Worm (Caenorhabditis elegans) whole organism, L3 larva: ENCODE results near the gene mdl-1.

ENCODE experiments used
- R02D3.7 ChIP-seq: fragments of 150-350 bp; optimal IDR thresholded peaks from 2 replicates; lab custom pipeline; 2014; ENCODE audit warnings: missing biosample characterization, missing genetic modification characterization
- ZK546.5 ChIP-seq: sonication (generic microtip); optimal IDR thresholded peaks from 2 replicates; lab custom pipeline; 2017; ENCODE audit warnings: missing biosample characterization, missing genetic modification characterization
- aly-2 ChIP-seq: fragments of 150-350 bp; optimal IDR thresholded peaks from 2 replicates; lab custom pipeline; 2014; ENCODE audit warnings: missing biosample characterization, missing genetic modification characterization
- ama-1 ChIP-seq: fragments of 150-350 bp; optimal IDR thresholded peaks from 2 replicates; lab custom pipeline; 2018
- ceh-16 ChIP-seq: sonication (generic microtip); optimal IDR thresholded peaks from 2 replicates; lab custom pipeline; 2017; ENCODE audit warnings: missing biosample characterization, missing genetic modification characterization
- ceh-28 ChIP-seq: fragments of 150-350 bp; optimal IDR thresholded peaks from 2 replicates; lab custom pipeline; 2014; ENCODE audit warnings: missing biosample characterization, missing genetic modification reagents, missing genetic modification characterization
- ceh-82 ChIP-seq: fragments of 150-350 bp; optimal IDR thresholded peaks from 2 replicates; lab custom pipeline; 2014; ENCODE audit warnings: missing biosample characterization, missing genetic modification characterization
- ceh-9 ChIP-seq: sonication (generic microtip); optimal IDR thresholded peaks from 2 replicates; lab custom pipeline; 2018; ENCODE audit warnings: missing biosample characterization, missing genetic modification characterization
- daf-12 ChIP-seq: fragments of 150-350 bp; optimal IDR thresholded peaks from 2 replicates; lab custom pipeline; 2014; ENCODE audit warnings: missing biosample characterization, missing genetic modification reagents, missing genetic modification characterization
- egl-27 ChIP-seq: sonication (generic microtip); optimal IDR thresholded peaks from 4 replicates; lab custom pipeline; 2017; ENCODE audit warnings: missing biosample characterization, missing genetic modification reagents, missing genetic modification characterization
- egl-5 ChIP-seq: fragments of 150-350 bp; optimal IDR thresholded peaks from 2 replicates; lab custom pipeline; 2017; ENCODE audit warnings: missing biosample characterization, missing genetic modification reagents, missing genetic modification characterization, inconsistent platforms
- elt-1 ChIP-seq: fragments of 150-350 bp; optimal IDR thresholded peaks from 2 replicates; lab custom pipeline; 2014; ENCODE audit warnings: missing biosample characterization, missing genetic modification characterization
- elt-2 ChIP-seq: sonication (generic microtip); optimal IDR thresholded peaks from 2 replicates; lab custom pipeline; 2016; ENCODE audit warnings: missing genetic modification reagents, mild to moderate bottlenecking, missing genetic modification characterization, missing compliant biosample characterization
- elt-3 ChIP-seq, 3 experiments: fragments of 150-350 bp in 1 of 3; sonication (generic microtip) in 2 of 3; optimal IDR thresholded peaks; 2 replicates in 2 of 3; 4 replicates in 1 of 3; lab custom pipeline; 2014 to 2017; ENCODE audit warnings: missing biosample characterization in 3 of 3, missing genetic modification characterization in 3 of 3
- eor-1 ChIP-seq, 2 experiments: fragments of 150-350 bp; optimal IDR thresholded peaks; 2 replicates each; lab custom pipeline; 2014 to 2018; ENCODE audit warnings: missing biosample characterization in 2 of 2, missing genetic modification characterization in 2 of 2
- fkh-10 ChIP-seq: sonication (generic microtip); optimal IDR thresholded peaks from 2 replicates; lab custom pipeline; 2017; ENCODE audit warnings: missing biosample characterization, missing genetic modification reagents, missing genetic modification characterization
- fkh-2 ChIP-seq: fragments of 150-350 bp; optimal IDR thresholded peaks from 2 replicates; lab custom pipeline; 2014; ENCODE audit warnings: missing biosample characterization, missing genetic modification reagents, missing genetic modification characterization
- fos-1 ChIP-seq: fragments of 150-350 bp; optimal IDR thresholded peaks from 2 replicates; lab custom pipeline; 2014; ENCODE audit warnings: missing biosample characterization, missing genetic modification characterization
- hmg-11 ChIP-seq: sonication (generic microtip); optimal IDR thresholded peaks from 2 replicates; lab custom pipeline; 2016; ENCODE audit warnings: missing genetic modification characterization, missing compliant biosample characterization
- jun-1 ChIP-seq: fragments of 150-350 bp; optimal IDR thresholded peaks from 2 replicates; lab custom pipeline; 2014; ENCODE audit warnings: missing biosample characterization, missing genetic modification reagents, missing genetic modification characterization
- lin-15B ChIP-seq: fragments of 150-350 bp; optimal IDR thresholded peaks from 2 replicates; lab custom pipeline; 2014; ENCODE audit warnings: missing biosample characterization, missing genetic modification characterization
- lin-39 ChIP-seq: fragments of 150-350 bp; optimal IDR thresholded peaks from 2 replicates; lab custom pipeline; 2018; ENCODE audit warnings: missing biosample characterization, missing genetic modification reagents, missing genetic modification characterization
- lsy-12 ChIP-seq: sonication (generic microtip); optimal IDR thresholded peaks from 2 replicates; lab custom pipeline; 2016; ENCODE audit warnings: mild to moderate bottlenecking, missing genetic modification characterization, missing compliant biosample characterization
- mdl-1 ChIP-seq: fragments of 150-350 bp; optimal IDR thresholded peaks from 2 replicates; lab custom pipeline; 2014; ENCODE audit warnings: missing biosample characterization, missing genetic modification characterization
- mml-1 ChIP-seq: fragments of 150-350 bp; sonication (generic microtip); optimal IDR thresholded peaks from 3 replicates; lab custom pipeline; 2014; ENCODE audit warnings: missing biosample characterization, missing genetic modification characterization
- nfya-1 ChIP-seq: sonication (generic microtip); optimal IDR thresholded peaks from 2 replicates; lab custom pipeline; 2017; ENCODE audit warnings: missing genetic modification characterization, mild to moderate bottlenecking, missing compliant biosample characterization, antibody characterized with exemption, moderate library complexity; ENCODE audit not compliant: insufficient read depth
- nhr-11 ChIP-seq: fragments of 150-350 bp; optimal IDR thresholded peaks from 2 replicates; lab custom pipeline; 2014; ENCODE audit warnings: missing biosample characterization, missing genetic modification characterization
- nhr-12 ChIP-seq: fragments of 150-350 bp; optimal IDR thresholded peaks from 2 replicates; lab custom pipeline; 2014; ENCODE audit warnings: missing biosample characterization, missing genetic modification characterization
- nhr-23 ChIP-seq: fragments of 150-350 bp; optimal IDR thresholded peaks from 2 replicates; lab custom pipeline; 2014; ENCODE audit warnings: missing biosample characterization, missing genetic modification reagents, missing genetic modification characterization
- nhr-237 ChIP-seq: fragments of 150-350 bp; optimal IDR thresholded peaks from 2 replicates; lab custom pipeline; 2014; ENCODE audit warnings: missing biosample characterization, missing genetic modification characterization
- nhr-25 ChIP-seq: sonication (generic microtip); optimal IDR thresholded peaks from 2 replicates; lab custom pipeline; 2017; ENCODE audit warnings: missing biosample characterization, missing genetic modification characterization
- nhr-28 ChIP-seq: fragments of 150-350 bp; optimal IDR thresholded peaks from 2 replicates; lab custom pipeline; 2014; ENCODE audit warnings: missing biosample characterization, missing genetic modification characterization
- nhr-43 ChIP-seq: sonication (generic microtip); optimal IDR thresholded peaks from 2 replicates; lab custom pipeline; 2016; ENCODE audit warnings: mild to moderate bottlenecking, missing genetic modification characterization, missing compliant biosample characterization; ENCODE audit not compliant: poor library complexity, severe bottlenecking
- nhr-67 ChIP-seq: fragments of 150-350 bp; optimal IDR thresholded peaks from 2 replicates; lab custom pipeline; 2014; ENCODE audit warnings: missing biosample characterization, missing genetic modification characterization
- nhr-76 ChIP-seq: fragments of 150-350 bp; sonication (generic microtip); optimal IDR thresholded peaks from 5 replicates; lab custom pipeline; 2014; ENCODE audit warnings: missing biosample characterization, missing genetic modification characterization
- nhr-77 ChIP-seq: fragments of 150-350 bp; optimal IDR thresholded peaks from 2 replicates; lab custom pipeline; 2014; ENCODE audit warnings: missing biosample characterization, missing genetic modification characterization
- pha-4 ChIP-seq: fragments of 150-350 bp; optimal IDR thresholded peaks from 2 replicates; lab custom pipeline; 2014; ENCODE audit warnings: missing biosample characterization, missing genetic modification reagents, missing genetic modification characterization
- pqm-1 ChIP-seq: fragments of 150-350 bp; optimal IDR thresholded peaks from 2 replicates; lab custom pipeline; 2017; ENCODE audit warnings: missing biosample characterization, missing genetic modification characterization, inconsistent platforms
- sea-2 ChIP-seq: fragments of 150-350 bp; sonication (generic microtip); optimal IDR thresholded peaks from 4 replicates; lab custom pipeline; 2014; ENCODE audit warnings: missing biosample characterization, missing genetic modification reagents, missing genetic modification characterization
- skn-1 ChIP-seq: fragments of 150-350 bp; optimal IDR thresholded peaks from 2 replicates; lab custom pipeline; 2014; ENCODE audit warnings: missing biosample characterization, missing genetic modification characterization
- snpc-4 ChIP-seq: fragments of 150-350 bp; optimal IDR thresholded peaks from 2 replicates; lab custom pipeline; 2014; ENCODE audit warnings: missing biosample characterization, missing genetic modification characterization
- tbx-2 ChIP-seq: sonication (generic microtip); optimal IDR thresholded peaks from 2 replicates; lab custom pipeline; 2016; ENCODE audit warnings: mild to moderate bottlenecking, missing genetic modification characterization, missing compliant biosample characterization
- unc-39 ChIP-seq: sonication (generic microtip); optimal IDR thresholded peaks from 4 replicates; lab custom pipeline; 2017; ENCODE audit warnings: missing biosample characterization, missing genetic modification characterization
- unc-62 ChIP-seq: fragments of 150-350 bp; sonication (generic microtip); optimal IDR thresholded peaks from 4 replicates; lab custom pipeline; 2014; ENCODE audit warnings: missing biosample characterization, missing genetic modification reagents, missing genetic modification characterization
- zag-1 ChIP-seq: fragments of 150-350 bp; optimal IDR thresholded peaks from 2 replicates; lab custom pipeline; 2014; ENCODE audit warnings: missing biosample characterization, missing genetic modification characterization
- ztf-11 ChIP-seq: fragments of 150-350 bp; optimal IDR thresholded peaks from 2 replicates; lab custom pipeline; 2014; ENCODE audit warnings: missing biosample characterization, missing genetic modification characterization
- ztf-4 ChIP-seq: fragments of 150-350 bp; optimal IDR thresholded peaks from 2 replicates; lab custom pipeline; 2014; ENCODE audit warnings: missing biosample characterization, missing genetic modification characterization

The mdl-1 gene

DNA sequence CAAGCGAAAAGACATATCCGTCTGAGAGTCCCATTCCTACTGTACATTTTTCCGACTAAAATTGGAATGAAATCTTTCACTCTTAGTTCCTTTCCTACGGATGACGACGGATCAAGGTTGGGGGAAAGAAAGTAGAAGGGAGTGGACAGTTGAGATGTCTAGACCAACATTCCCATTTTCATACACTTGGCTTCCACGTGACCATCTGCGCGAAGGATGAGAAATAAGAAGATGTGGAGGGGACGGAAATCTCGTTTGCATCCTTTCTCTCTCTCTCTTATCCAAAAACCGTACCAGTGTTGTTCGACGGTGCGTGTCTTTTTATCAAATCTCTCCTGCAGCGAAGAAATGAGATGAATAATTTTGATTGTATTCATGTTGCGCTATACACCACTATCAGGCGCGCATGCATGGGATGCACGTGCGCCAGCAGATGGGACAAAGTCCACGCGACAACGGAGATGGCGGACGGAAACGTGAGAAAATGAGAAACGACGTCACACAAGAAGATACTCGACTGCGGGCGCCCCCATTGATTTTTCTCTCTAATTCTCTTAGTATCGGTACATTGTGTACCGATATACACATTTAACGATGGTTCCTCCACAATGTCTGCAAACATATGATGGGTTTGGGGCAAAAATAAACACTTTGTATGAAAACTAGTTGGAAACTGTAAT is 4.7 kb upstream of the mdl-1 start:
- TF ChIP-seq lin-15B (tag; lab: Kevin White, UChicago), result no peak
- TF ChIP-seq skn-1 (tag; lab: Kevin White, UChicago), result no peak
- TF ChIP-seq eor-1 (tag; optimal IDR thresholded peaks at IDR 0.05; lab: Kevin White, UChicago), result no peak
- TF ChIP-seq ceh-82 (tag; lab: Kevin White, UChicago), result peak; percentile 38
- TF ChIP-seq nhr-12 (tag; lab: Kevin White, UChicago), result no peak
- peak; percentile 84 for TF ChIP-seq fos-1 (tag; lab: Kevin White, UChicago)
- TF ChIP-seq R02D3.7 (tag; lab: Kevin White, UChicago), result peak; percentile 68
- peak; percentile 61 to 89 (median 78) for TF ChIP-seq elt-3 (tag; optimal IDR thresholded peaks at IDR 0.05; lab: Kevin White, UChicago)
- no peak for TF ChIP-seq fkh-2 (tag; lab: Kevin White, UChicago)
- no peak for TF ChIP-seq nhr-237 (tag; lab: Kevin White, UChicago)
- peak; percentile 58 for TF ChIP-seq ztf-4 (tag; lab: Kevin White, UChicago)
- TF ChIP-seq ceh-28, result peak; percentile 77
- TF ChIP-seq nhr-23 (tag; lab: Kevin White, UChicago), result peak; percentile 98
- TF ChIP-seq nhr-43, result peak; percentile 98
- TF ChIP-seq snpc-4 (tag; lab: Kevin White, UChicago), result peak; percentile 63
- TF ChIP-seq sea-2 (GFP tag; lab: Kevin White, UChicago), result peak; percentile 66
- TF ChIP-seq mdl-1 (tag; lab: Kevin White, UChicago), result peak; percentile 100
- TF ChIP-seq nhr-25 (tag; lab: Kevin White, UChicago), result peak; percentile 94
- no peak for TF ChIP-seq nhr-67 (tag; lab: Kevin White, UChicago)
- peak; percentile 87 for TF ChIP-seq elt-1 (tag; lab: Kevin White, UChicago)
- peak; percentile 2 for TF ChIP-seq nhr-76 (tag; lab: Kevin White, UChicago)
- no peak for TF ChIP-seq aly-2 (tag; lab: Kevin White, UChicago)
- TF ChIP-seq mml-1 (tag; lab: Kevin White, UChicago), result peak; percentile 94
- peak; percentile 92 for TF ChIP-seq elt-2 (tag; lab: Kevin White, UChicago)
- TF ChIP-seq egl-27 (tag; lab: Kevin White, UChicago), result no peak
- peak; percentile 89 for TF ChIP-seq tbx-2 (tag; lab: Kevin White, UChicago)
- TF ChIP-seq zag-1, result no peak
- TF ChIP-seq hmg-11 (tag; lab: Kevin White, UChicago), result peak; percentile 61
- TF ChIP-seq unc-62 (GFP tag; lab: Kevin White, UChicago), result peak; percentile 77
- no peak for TF ChIP-seq ceh-16 (tag; lab: Kevin White, UChicago)
- peak; percentile 78 for TF ChIP-seq pqm-1
- TF ChIP-seq pha-4 (tag; lab: Kevin White, UChicago), result peak; percentile 97
- peak; percentile 81 for TF ChIP-seq nfya-1
- TF ChIP-seq lin-39 (tag; lab: Kevin White, UChicago), result peak; percentile 44
- peak; percentile 53 for TF ChIP-seq lsy-12 (tag; lab: Kevin White, UChicago)
- TF ChIP-seq ZK546.5 (tag; lab: Kevin White, UChicago), result no peak
- TF ChIP-seq ceh-9 (tag; lab: Kevin White, UChicago), result no peak
- TF ChIP-seq fkh-10 (GFP tag; lab: Kevin White, UChicago), result peak; percentile 55
- no peak for TF ChIP-seq nhr-28 (tag; lab: Kevin White, UChicago)
- TF ChIP-seq nhr-11 (tag; lab: Kevin White, UChicago), result peak; percentile 55
- TF ChIP-seq ama-1, result no peak
- TF ChIP-seq jun-1 (tag; lab: Kevin White, UChicago), result peak; percentile 84
- peak; percentile 85 for TF ChIP-seq egl-5 (tag; lab: Kevin White, UChicago)
- TF ChIP-seq unc-39 (tag; lab: Kevin White, UChicago), result no peak
- no peak for TF ChIP-seq daf-12 (tag; lab: Kevin White, UChicago)
- no peak for TF ChIP-seq nhr-77 (tag; lab: Kevin White, UChicago)
- TF ChIP-seq ztf-11 (tag; lab: Kevin White, UChicago), result no peak
